Worm (Caenorhabditis elegans) whole organism, late embryonic: Measurements from ENCODE around the gene ceh-32.

Experiments used
- K09A11.1 ChIP-seq: sonication (generic microtip); optimal IDR thresholded peaks from 2 replicates; lab custom pipeline; 2017; ENCODE audit warnings: antibody characterized with exemption, mild to moderate bottlenecking, missing genetic modification characterization, missing compliant biosample characterization; ENCODE audit not compliant: insufficient read depth
- ceh-2 ChIP-seq: sonication (generic microtip); optimal IDR thresholded peaks from 2 replicates; lab custom pipeline; 2016; ENCODE audit warnings: missing genotype, missing genetic modification characterization, missing compliant biosample characterization
- ceh-22 ChIP-seq: sonication (generic microtip); optimal IDR thresholded peaks from 2 replicates; lab custom pipeline; 2017; ENCODE audit warnings: missing biosample characterization, missing genetic modification characterization
- ceh-30 ChIP-seq: fragments of 150-350 bp; optimal IDR thresholded peaks from 2 replicates; lab custom pipeline; 2014; ENCODE audit warnings: missing biosample characterization, missing genetic modification characterization
- gmeb-2 ChIP-seq: sonication (generic microtip); optimal IDR thresholded peaks from 2 replicates; lab custom pipeline; 2016; ENCODE audit warnings: missing genetic modification characterization, inconsistent platforms, missing compliant biosample characterization
- madf-2 ChIP-seq: sonication (generic microtip); optimal IDR thresholded peaks from 2 replicates; lab custom pipeline; 2017; ENCODE audit warnings: missing genetic modification characterization, missing compliant biosample characterization
- pag-3 ChIP-seq: sonication (generic microtip); optimal IDR thresholded peaks from 2 replicates; lab custom pipeline; 2016; ENCODE audit warnings: missing compliant biosample characterization, missing genetic modification characterization, borderline replicate concordance

DNA sequence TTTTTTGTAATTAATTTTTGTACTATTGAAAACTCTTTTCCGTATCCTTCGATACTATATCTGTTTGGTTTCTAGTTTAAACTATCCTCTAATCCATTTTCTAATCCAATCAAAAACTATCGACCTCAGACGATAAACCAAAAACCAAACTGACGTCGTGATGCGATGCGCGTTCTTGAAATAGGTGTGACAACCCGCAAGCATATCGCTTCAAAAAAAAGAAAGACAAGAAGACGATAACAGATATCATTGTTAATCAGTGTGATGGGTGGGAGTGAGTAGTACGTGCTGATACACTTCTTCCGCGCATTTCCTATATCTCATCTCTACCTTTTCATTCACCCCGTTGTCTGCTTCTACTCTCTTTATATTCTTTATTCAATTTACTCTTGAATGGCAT lies 34.6 kb upstream of the ceh-32 start, which contains the start of gene T04F3.1:
- TF ChIP-seq madf-2 (tag; lab: Kevin White, UChicago) (no peak), ceh-22 (no peak), K09A11.1 (tag; lab: Kevin White, UChicago) (no peak), ceh-30 (tag; lab: Kevin White, UChicago) (no peak), gmeb-2 (tag; lab: Kevin White, UChicago) (no peak), pag-3 (tag; lab: Kevin White, UChicago) (no peak), ceh-2 (no peak)
